Fruit fly (Drosophila melanogaster): ENCODE results near the gene CtsL4.

- TF ChIP-seq CG1647 (GFP tag; optimal IDR thresholded peaks at IDR 0.05) = no peak
- no peak for TF ChIP-seq CG4282 (GFP tag; optimal IDR thresholded peaks at IDR 0.05)
- no peak for TF ChIP-seq Abd-B (GFP tag; optimal IDR thresholded peaks at IDR 0.05)
- TF ChIP-seq HLH54F (GFP tag; optimal IDR thresholded peaks at IDR 0.05) = no peak
- no peak for TF ChIP-seq Blimp-1 (GFP tag; optimal IDR thresholded peaks at IDR 0.05)
- TF ChIP-seq Sox102F (GFP tag; optimal IDR thresholded peaks at IDR 0.05) = no peak
Measured at dm6 chr2L:10321036-10321583, 35.3 kb downstream of the CtsL4 start.
